Worm (Caenorhabditis elegans) whole organism, L4 larva: Measurements from ENCODE around the gene F10A3.11.

Source experiments
- D1046.2 ChIP-seq: fragments of 200-800 bp; sonication (Bioruptor generic); IDR thresholded peaks from 2 replicates; pipeline ENCODE4 v1.3.6; 2022; ENCODE audit warnings: missing genetic modification characterization, missing compliant biosample characterization
- F37D6.2 ChIP-seq: sonication (generic microtip); optimal IDR thresholded peaks from 2 replicates; lab custom pipeline; 2016; ENCODE audit warnings: mild to moderate bottlenecking, missing genetic modification characterization, missing compliant biosample characterization
- F44E2.7 ChIP-seq: fragments of 200-800 bp; sonication (Bioruptor generic); IDR thresholded peaks from 2 replicates; pipeline ENCODE4 v2.1.2; 2022; ENCODE audit warnings: missing genetic modification characterization, missing compliant biosample characterization
- T20F7.1 ChIP-seq: fragments of 200-800 bp; sonication (Bioruptor generic); optimal IDR thresholded peaks from 2 replicates; lab custom pipeline; 2018; ENCODE audit warnings: mild to moderate bottlenecking, missing genetic modification characterization, missing compliant biosample characterization
- ZK546.5 ChIP-seq, 2 experiments: sonication (generic microtip); optimal IDR thresholded peaks; 2 replicates each; lab custom pipeline; 2017; ENCODE audit warnings: missing biosample characterization in 2 of 2, missing genetic modification characterization in 2 of 2
- ama-1 ChIP-seq: fragments of 150-350 bp; optimal IDR thresholded peaks from 2 replicates; lab custom pipeline; 2014; ENCODE audit warnings: inconsistent platforms, mixed read lengths
- attf-4 ChIP-seq: sonication (generic microtip); optimal IDR thresholded peaks from 3 replicates; lab custom pipeline; 2017; ENCODE audit warnings: missing biosample characterization, missing genetic modification characterization
- ceh-62 ChIP-seq: sonication (generic microtip); optimal IDR thresholded peaks from 2 replicates; lab custom pipeline; 2017; ENCODE audit warnings: missing biosample characterization, missing genetic modification characterization
- ces-1 ChIP-seq: fragments of 150-350 bp; sonication (generic microtip); optimal IDR thresholded peaks from 4 replicates; lab custom pipeline; 2014; ENCODE audit warnings: missing biosample characterization, missing genetic modification reagents, missing genetic modification characterization
- ctbp-1 ChIP-seq: fragments of 200-800 bp; sonication (Bioruptor generic); IDR thresholded peaks from 2 replicates; pipeline ENCODE4 v1.3.6; 2022; ENCODE audit warnings: missing genetic modification reagents, missing genetic modification characterization, missing compliant biosample characterization
- daf-16 ChIP-seq, 3 experiments: sonication (generic microtip); optimal IDR thresholded peaks; 2 replicates each; lab custom pipeline; 2016 to 2017; ENCODE audit warnings: missing genetic modification characterization in 3 of 3, missing genetic modification reagents in 3 of 3, mild to moderate bottlenecking in 2 of 3, missing compliant biosample characterization in 2 of 3, missing biosample characterization in 1 of 3, moderate library complexity in 1 of 3
- dmd-6 ChIP-seq: fragments of 200-800 bp; sonication (Bioruptor generic); IDR thresholded peaks from 2 replicates; pipeline ENCODE4 v1.3.6; 2022; ENCODE audit warnings: missing genetic modification reagents, missing genetic modification characterization, missing compliant biosample characterization
- dmd-8 ChIP-seq: fragments of 200-800 bp; sonication (Bioruptor generic); IDR thresholded peaks from 2 replicates; pipeline ENCODE4 v1.3.6; 2022; ENCODE audit warnings: missing genetic modification characterization, missing compliant biosample characterization
- duxl-1 ChIP-seq: sonication (generic microtip); optimal IDR thresholded peaks from 2 replicates; lab custom pipeline; 2016; ENCODE audit warnings: mild to moderate bottlenecking, missing genetic modification characterization, moderate library complexity, missing compliant biosample characterization; ENCODE audit not compliant: poor library complexity
- dve-1 ChIP-seq: sonication (generic microtip); optimal IDR thresholded peaks from 2 replicates; lab custom pipeline; 2017; ENCODE audit warnings: antibody characterized with exemption, mild to moderate bottlenecking, missing genetic modification characterization, missing compliant biosample characterization; ENCODE audit not compliant: insufficient read depth
- egl-43 ChIP-seq: fragments of 200-800 bp; sonication (Bioruptor generic); IDR thresholded peaks from 2 replicates; pipeline ENCODE4 v1.3.6; 2022; ENCODE audit warnings: missing genetic modification reagents, missing genetic modification characterization, missing compliant biosample characterization
- hlh-30 ChIP-seq: sonication (generic microtip); optimal IDR thresholded peaks from 2 replicates; lab custom pipeline; 2017; ENCODE audit warnings: antibody characterized with exemption, mild to moderate bottlenecking, missing genetic modification characterization, missing compliant biosample characterization; ENCODE audit not compliant: insufficient read depth
- jun-1 ChIP-seq: fragments of 150-350 bp; optimal IDR thresholded peaks from 2 replicates; lab custom pipeline; 2014; ENCODE audit warnings: missing biosample characterization, missing genetic modification reagents, missing genetic modification characterization
- lim-7 ChIP-seq: fragments of 200-800 bp; sonication (Bioruptor generic); IDR thresholded peaks from 2 replicates; pipeline ENCODE4 v1.3.6; 2022; ENCODE audit warnings: missing genetic modification characterization, missing compliant biosample characterization
- lin-13 ChIP-seq: fragments of 150-350 bp; optimal IDR thresholded peaks from 2 replicates; lab custom pipeline; 2014; ENCODE audit warnings: missing biosample characterization, missing genetic modification reagents, missing genetic modification characterization
- lin-39 ChIP-seq: fragments of 150-350 bp; optimal IDR thresholded peaks from 2 replicates; lab custom pipeline; 2014; ENCODE audit warnings: missing biosample characterization, missing genetic modification reagents, missing genetic modification characterization
- mdt-29 ChIP-seq: fragments of 200-800 bp; sonication (Bioruptor generic); IDR thresholded peaks from 2 replicates; pipeline ENCODE4 v1.3.6; 2022; ENCODE audit warnings: missing genetic modification reagents, missing genetic modification characterization, missing compliant biosample characterization
- mep-1 ChIP-seq: fragments of 150-350 bp; sonication (generic microtip); optimal IDR thresholded peaks from 3 replicates; lab custom pipeline; 2014; ENCODE audit warnings: missing biosample characterization, missing genetic modification characterization
- nhr-237 ChIP-seq: sonication (generic microtip); optimal IDR thresholded peaks from 2 replicates; lab custom pipeline; 2017; ENCODE audit warnings: missing biosample characterization, missing genetic modification characterization
- nhr-28 ChIP-seq: fragments of 150-350 bp; optimal IDR thresholded peaks from 2 replicates; lab custom pipeline; 2014; ENCODE audit warnings: missing biosample characterization, missing genetic modification characterization
- nhr-41 ChIP-seq: fragments of 200-800 bp; sonication (Bioruptor generic); IDR thresholded peaks from 2 replicates; pipeline ENCODE4 v1.3.6; 2022; ENCODE audit warnings: missing genetic modification reagents, missing genetic modification characterization, missing compliant biosample characterization
- nhr-48 ChIP-seq: sonication (generic microtip); optimal IDR thresholded peaks from 2 replicates; lab custom pipeline; 2016; ENCODE audit warnings: mild to moderate bottlenecking, missing genetic modification characterization, missing compliant biosample characterization
- nhr-77 ChIP-seq: fragments of 150-350 bp; optimal IDR thresholded peaks from 2 replicates; lab custom pipeline; 2014; ENCODE audit warnings: missing biosample characterization, missing genetic modification characterization
- pqm-1 ChIP-seq: sonication (generic microtip); optimal IDR thresholded peaks from 2 replicates; lab custom pipeline; 2017; ENCODE audit warnings: missing biosample characterization, missing genetic modification characterization
- saeg-2 ChIP-seq: fragments of 200-800 bp; sonication (Bioruptor generic); IDR thresholded peaks from 2 replicates; pipeline ENCODE4 v1.3.6; 2022; ENCODE audit warnings: missing genetic modification reagents, missing genetic modification characterization, missing compliant biosample characterization
- set-16 ChIP-seq: fragments of 200-800 bp; sonication (Bioruptor generic); IDR thresholded peaks from 2 replicates; pipeline ENCODE4 v1.3.6; 2022; ENCODE audit warnings: missing genetic modification reagents, missing genetic modification characterization, missing compliant biosample characterization
- tag-97 ChIP-seq: fragments of 200-800 bp; sonication (Bioruptor generic); IDR thresholded peaks from 2 replicates; pipeline ENCODE4 v1.3.6; 2022; ENCODE audit warnings: missing genetic modification characterization, missing compliant biosample characterization
- tra-1 ChIP-seq: fragments of 200-800 bp; sonication (Bioruptor generic); IDR thresholded peaks from 2 replicates; pipeline ENCODE4 v1.3.6; 2022; ENCODE audit warnings: missing genetic modification reagents, missing genetic modification characterization, missing compliant biosample characterization
- unc-130 ChIP-seq: sonication (generic microtip); optimal IDR thresholded peaks from 2 replicates; lab custom pipeline; 2016; ENCODE audit warnings: missing genetic modification reagents, missing genetic modification characterization, missing compliant biosample characterization
- unc-62 ChIP-seq, 3 experiments: fragments of 150-350 bp in 1 of 3; sonication (generic microtip); optimal IDR thresholded peaks in 2 of 3; peaks in 1 of 3; 1 replicate in 1 of 3; 2 replicates in 2 of 3; lab custom pipeline; 2014 to 2017; ENCODE audit warnings: missing biosample characterization in 3 of 3, missing genetic modification characterization in 3 of 3, missing genetic modification reagents in 3 of 3, missing genotype in 1 of 3

Gene F10A3.11

DNA sequence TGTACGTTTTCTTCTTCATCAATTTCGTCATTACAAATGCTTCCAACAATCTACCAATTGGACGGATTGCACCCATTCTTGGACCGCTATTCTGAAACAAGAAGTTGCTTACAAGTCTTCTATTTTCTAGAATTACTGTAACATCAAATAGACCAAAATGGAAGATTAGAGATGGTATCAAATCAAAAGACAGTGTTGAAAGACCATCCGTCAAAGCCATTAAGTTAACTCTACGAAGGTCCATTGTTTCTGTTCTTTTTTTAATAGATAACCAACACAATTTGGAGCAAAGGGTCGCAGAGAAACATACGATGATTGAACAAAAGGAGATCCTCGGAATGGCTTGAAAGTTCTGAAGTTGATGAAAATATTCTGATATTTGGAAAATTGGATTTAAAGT, 17.5 kb upstream of the F10A3.11 start:
- TF ChIP-seq unc-62 (GFP tag; optimal IDR thresholded peaks at IDR 0.05 in 1 of 2; lab: Kevin White, UChicago) (peak in 1 of 2 experiments; percentile 91), unc-62 (tag; optimal IDR thresholded peaks at IDR 0.05; lab: Kevin White, UChicago) (no peak), ctbp-1 (GFP tag; lab: Robert Waterston, UW) (no peak)

ce11 chrV:16148805-16149204, 13.7 kb upstream of the F10A3.11 start, which contains the start of gene F10A3.4:
F10A3.4 (plus strand) TSS chrV:16149105.
- TF ChIP-seq mdt-29 (GFP tag; lab: Robert Waterston, UW) (no peak), tag-97 (GFP tag; lab: Robert Waterston, UW) (no peak), dmd-6 (GFP tag; lab: Robert Waterston, UW) (no peak), ama-1 (no peak), egl-43 (no peak), pqm-1 (tag; lab: Kevin White, UChicago) (no peak), nhr-77 (tag; lab: Kevin White, UChicago) (no peak), nhr-28 (tag; lab: Kevin White, UChicago) (no peak), duxl-1 (tag; lab: Kevin White, UChicago) (no peak), ZK546.5 (tag; optimal IDR thresholded peaks at IDR 0.05; lab: Kevin White, UChicago) (no peak), dve-1 (tag; lab: Kevin White, UChicago) (no peak), nhr-237 (tag; lab: Kevin White, UChicago) (no peak), set-16 (GFP tag; lab: Robert Waterston, UW) (no peak), T20F7.1 (GFP tag; lab: Kevin White, UChicago) (no peak), tra-1 (GFP tag; lab: Robert Waterston, UW) (no peak), saeg-2 (GFP tag; lab: Robert Waterston, UW) (no peak)

DNA sequence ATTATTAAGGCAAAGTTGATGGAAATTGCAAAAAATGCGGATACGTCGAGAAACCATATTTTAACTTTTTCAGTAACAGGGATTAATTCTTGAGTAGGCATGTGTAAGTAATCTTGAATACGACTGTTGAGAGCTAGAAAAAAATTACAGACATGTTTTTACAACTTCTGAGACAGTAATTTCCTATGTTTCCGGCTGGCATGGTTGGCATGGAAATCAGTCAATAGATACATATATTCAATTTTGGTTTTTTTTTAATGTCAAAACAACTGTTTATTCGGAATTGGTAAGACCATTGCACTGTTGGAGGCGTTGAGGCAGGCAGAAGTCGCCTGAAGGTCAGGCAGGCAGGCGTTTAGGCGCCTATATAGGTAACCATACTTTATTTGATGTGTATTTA, 9.1 kb upstream of the F10A3.11 start, which contains the start of gene str-254:
Gene str-254 (minus strand): TSS at position 101 of the 400 bp plus-strand sequence.
- TF ChIP-seq ces-1 (GFP tag; lab: Kevin White, UChicago) (no peak), tra-1 (GFP tag; lab: Robert Waterston, UW) (no peak), attf-4 (tag; lab: Kevin White, UChicago) (no peak), jun-1 (no peak), D1046.2 (GFP tag; lab: Robert Waterston, UW) (no peak), nhr-237 (tag; lab: Kevin White, UChicago) (no peak), daf-16 (GFP tag; optimal IDR thresholded peaks at IDR 0.05; lab: Kevin White, UChicago) (no peak), daf-16 (tag; optimal IDR thresholded peaks at IDR 0.05; lab: Kevin White, UChicago) (no peak), lin-39 (tag; lab: Kevin White, UChicago) (no peak), unc-130 (GFP tag; lab: Kevin White, UChicago) (no peak), F37D6.2 (tag; lab: Kevin White, UChicago) (no peak), lin-13 (GFP tag; lab: Kevin White, UChicago) (no peak), hlh-30 (tag; lab: Kevin White, UChicago) (no peak), nhr-48 (no peak), lim-7 (GFP tag; lab: Robert Waterston, UW) (no peak)

DNA sequence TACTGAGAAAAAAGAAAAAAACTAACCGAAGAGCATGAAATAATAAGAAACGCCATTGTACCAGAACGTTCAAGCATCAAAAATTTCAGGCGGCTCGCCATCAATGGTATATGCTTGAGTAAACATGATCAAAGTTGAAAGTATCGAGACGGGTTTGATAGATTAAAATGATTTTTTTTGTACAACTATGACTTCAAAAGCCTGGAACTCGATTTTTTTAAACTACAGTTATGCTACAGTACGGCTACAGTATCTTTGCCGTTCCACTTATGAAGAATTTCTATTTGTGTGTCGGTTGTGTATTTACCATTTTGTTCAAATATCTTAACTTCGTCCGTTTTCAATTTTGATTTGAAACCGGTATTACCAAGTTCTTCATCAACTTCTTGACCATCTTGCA, 7.4 kb upstream of the F10A3.11 start, which contains the start of gene str-97:
Gene str-97 (minus strand): TSS at position 101 of the 400 bp plus-strand sequence.
- TF ChIP-seq unc-62 (GFP tag; optimal IDR thresholded peaks at IDR 0.05 in 1 of 2; lab: Kevin White, UChicago) (peak in 1 of 2 experiments; percentile 62), unc-62 (tag; optimal IDR thresholded peaks at IDR 0.05; lab: Kevin White, UChicago) (no peak), nhr-41 (GFP tag; lab: Robert Waterston, UW) (no peak)

ce11 chrV:16158391-16158790, 4.1 kb upstream of the F10A3.11 start, which contains the start of gene str-99:
str-99 (minus strand) TSS chrV:16158491.
- TF ChIP-seq F44E2.7 (GFP tag; lab: Robert Waterston, UW) = no peak
- TF ChIP-seq duxl-1 (tag; lab: Kevin White, UChicago) = no peak
- TF ChIP-seq unc-62 (GFP tag; optimal IDR thresholded peaks at IDR 0.05 in 1 of 2; lab: Kevin White, UChicago) = peak in 1 of 2 experiments; percentile 39
- no peak for TF ChIP-seq unc-62 (tag; optimal IDR thresholded peaks at IDR 0.05; lab: Kevin White, UChicago)
- no peak for TF ChIP-seq D1046.2 (GFP tag; lab: Robert Waterston, UW)
- TF ChIP-seq daf-16 (GFP tag; optimal IDR thresholded peaks at IDR 0.05; lab: Kevin White, UChicago) = no peak
- no peak for TF ChIP-seq daf-16 (tag; optimal IDR thresholded peaks at IDR 0.05; lab: Kevin White, UChicago)
- no peak for TF ChIP-seq dmd-8
- TF ChIP-seq ceh-62 (tag; lab: Kevin White, UChicago) = no peak
- TF ChIP-seq mep-1 = no peak
